Fruit fly (Drosophila melanogaster): ENCODE data around the gene CG14915.

DNA sequence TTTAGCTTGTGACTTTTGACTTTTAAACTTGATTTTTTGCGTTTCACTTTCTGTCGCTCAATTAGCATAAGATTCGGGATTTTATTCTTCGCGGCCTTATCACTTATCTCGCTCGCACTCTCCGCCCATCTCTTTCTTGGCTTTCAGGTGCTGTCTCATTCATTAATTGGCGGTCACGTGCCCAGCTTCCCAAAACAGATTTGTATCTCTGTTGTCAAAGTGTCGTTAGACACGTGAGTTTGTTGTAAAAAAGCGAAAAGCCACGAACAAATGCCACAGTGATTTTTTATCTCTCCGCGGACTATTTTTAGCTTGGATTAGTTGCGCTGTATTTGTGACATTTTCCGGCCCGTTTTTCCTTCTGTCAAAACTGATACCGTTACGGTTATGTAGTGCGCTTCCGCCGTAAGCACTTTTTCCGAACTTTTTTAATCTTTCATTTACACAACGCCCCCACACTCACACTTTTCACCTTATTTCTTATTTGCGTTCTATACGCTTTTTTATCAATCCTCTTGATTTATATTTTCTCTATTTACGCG lies 14.0 kb upstream of the CG14915 start:
- TF ChIP-seq Myc (optimal IDR thresholded peaks at IDR 0.05): no peak
- TF ChIP-seq h (GFP tag; optimal IDR thresholded peaks at IDR 0.05): no peak
